Fruit fly (Drosophila melanogaster) whole organism, embryonic: ENCODE results near the gene ATPsynG.

Experiments
- BEAF-32 ChIP-seq: fragments of 200-800 bp; sonication (Bioruptor generic); optimal IDR thresholded peaks from 3 replicates; lab custom pipeline; 2017; ENCODE audit warnings: missing biosample characterization, missing genetic modification characterization, mild to moderate bottlenecking, moderate library complexity, missing genetic modification reagents
- CG10565 ChIP-seq: fragments of 200-800 bp; sonication (Bioruptor generic); optimal IDR thresholded peaks from 3 replicates; lab custom pipeline; 2016; ENCODE audit warnings: missing biosample characterization, mild to moderate bottlenecking, missing genetic modification characterization
- CG10654 ChIP-seq: fragments of 200-800 bp; sonication (Bioruptor generic); optimal IDR thresholded peaks from 2 replicates; lab custom pipeline; 2016; ENCODE audit warnings: missing biosample characterization, missing genetic modification characterization
- CG11085 ChIP-seq: fragments of 200-800 bp; sonication (Bioruptor generic); IDR thresholded peaks from 2 replicates; pipeline ENCODE4 v1.3.6; 2022; ENCODE audit warnings: missing biosample characterization, missing genetic modification characterization
- CG12659 ChIP-seq: fragments of 200-800 bp; sonication (Bioruptor generic); optimal IDR thresholded peaks from 3 replicates; lab custom pipeline; 2017; ENCODE audit warnings: mild to moderate bottlenecking, missing biosample characterization, missing genetic modification reagents, missing genetic modification characterization
- CG14710 ChIP-seq: fragments of 200-800 bp; sonication (Bioruptor generic); optimal IDR thresholded peaks from 3 replicates; lab custom pipeline; 2019; ENCODE audit warnings: missing biosample characterization, mild to moderate bottlenecking, missing genetic modification characterization, moderate library complexity
- CG1603 ChIP-seq: fragments of 200-800 bp; sonication (Bioruptor generic); optimal IDR thresholded peaks from 2 replicates; lab custom pipeline; 2019; ENCODE audit warnings: missing biosample characterization, mild to moderate bottlenecking, missing genetic modification characterization, moderate library complexity
- CG17802 ChIP-seq: fragments of 200-800 bp; sonication (Bioruptor generic); optimal IDR thresholded peaks from 2 replicates; lab custom pipeline; 2018; ENCODE audit warnings: missing biosample characterization, mild to moderate bottlenecking, missing genetic modification characterization, moderate library complexity
- CG18599 ChIP-seq: fragments of 200-800 bp; sonication (Bioruptor generic); optimal IDR thresholded peaks from 3 replicates; lab custom pipeline; 2017; ENCODE audit warnings: missing biosample characterization, missing genetic modification characterization, mild to moderate bottlenecking, moderate library complexity, missing genetic modification reagents
- CG18764 ChIP-seq: fragments of 200-800 bp; sonication (Bioruptor generic); optimal IDR thresholded peaks from 3 replicates; lab custom pipeline; 2016; ENCODE audit warnings: missing biosample characterization, missing genetic modification characterization
- CG2116 ChIP-seq: fragments of 200-800 bp; sonication (Bioruptor generic); optimal IDR thresholded peaks from 3 replicates; lab custom pipeline; 2018; ENCODE audit warnings: missing biosample characterization, mild to moderate bottlenecking, missing genetic modification characterization
- CG2120 ChIP-seq: fragments of 200-800 bp; sonication (Bioruptor generic); optimal IDR thresholded peaks from 3 replicates; lab custom pipeline; 2016; ENCODE audit warnings: missing biosample characterization, missing genetic modification characterization
- CG2129 ChIP-seq: fragments of 200-800 bp; sonication (Bioruptor generic); IDR thresholded peaks from 2 replicates; pipeline ENCODE4 v1.3.6; 2022; ENCODE audit warnings: missing biosample characterization, missing genetic modification characterization; ENCODE audit not compliant: partially characterized antibody
- CG2712 ChIP-seq: fragments of 200-800 bp; optimal IDR thresholded peaks from 3 replicates; lab custom pipeline; 2019; ENCODE audit warnings: missing biosample characterization, mild to moderate bottlenecking, missing genetic modification characterization, moderate library complexity
- CG2875 ChIP-seq: fragments of 200-800 bp; sonication (Bioruptor generic); optimal IDR thresholded peaks from 2 replicates; lab custom pipeline; 2017; ENCODE audit warnings: missing biosample characterization, mild to moderate bottlenecking, missing genetic modification characterization, missing genetic modification reagents
- CG30403 ChIP-seq: fragments of 200-800 bp; sonication (Bioruptor generic); optimal IDR thresholded peaks from 3 replicates; lab custom pipeline; 2016; ENCODE audit warnings: missing biosample characterization, missing genetic modification characterization
- CG32532 ChIP-seq: fragments of 200-800 bp; sonication (Bioruptor generic); IDR thresholded peaks from 2 replicates; pipeline ENCODE4 v1.3.6; 2022; ENCODE audit warnings: missing biosample characterization, missing genetic modification characterization
- CG33557 ChIP-seq: fragments of 200-800 bp; sonication (Bioruptor generic); optimal IDR thresholded peaks from 2 replicates; lab custom pipeline; 2019; ENCODE audit warnings: missing biosample characterization, mild to moderate bottlenecking, missing genetic modification characterization, moderate library complexity
- CG42726 ChIP-seq: fragments of 200-800 bp; sonication (Bioruptor generic); IDR thresholded peaks from 2 replicates; pipeline ENCODE4 v1.3.6; 2022; ENCODE audit warnings: missing biosample characterization, missing genetic modification characterization; ENCODE audit not compliant: partially characterized antibody
- CG4617 ChIP-seq: fragments of 200-800 bp; sonication (Bioruptor generic); optimal IDR thresholded peaks from 3 replicates; lab custom pipeline; 2016; ENCODE audit warnings: missing biosample characterization, missing genetic modification characterization, borderline replicate concordance
- CG6813 ChIP-seq: fragments of 200-800 bp; sonication (Bioruptor generic); optimal IDR thresholded peaks from 2 replicates; lab custom pipeline; 2017; ENCODE audit warnings: missing biosample characterization, missing genetic modification characterization, mild to moderate bottlenecking, moderate library complexity, missing genetic modification reagents
- CG6854 ChIP-seq: fragments of 200-800 bp; sonication (Bioruptor generic); optimal IDR thresholded peaks from 3 replicates; lab custom pipeline; 2017; ENCODE audit warnings: missing biosample characterization, mild to moderate bottlenecking, missing genetic modification characterization
- CG8388 ChIP-seq: fragments of 200-800 bp; sonication (Bioruptor generic); optimal IDR thresholded peaks from 2 replicates; lab custom pipeline; 2019; ENCODE audit warnings: missing biosample characterization, mild to moderate bottlenecking, missing genetic modification characterization, moderate library complexity
- CG8924 ChIP-seq: fragments of 200-800 bp; optimal IDR thresholded peaks from 3 replicates; lab custom pipeline; 2019; ENCODE audit warnings: missing biosample characterization, mild to moderate bottlenecking, missing genetic modification characterization, moderate library complexity
- Dll ChIP-seq: fragments of 200-800 bp; sonication (Bioruptor generic); IDR thresholded peaks from 4 replicates; pipeline ENCODE4 v1.3.6; 2022; ENCODE audit warnings: missing biosample characterization, missing genetic modification characterization; ENCODE audit not compliant: partially characterized antibody
- Doc3 ChIP-seq: fragments of 200-800 bp; sonication (Bioruptor generic); IDR thresholded peaks from 3 replicates; pipeline ENCODE4 v1.3.6; 2022; ENCODE audit warnings: missing biosample characterization, missing genetic modification characterization; ENCODE audit not compliant: partially characterized antibody
- Ets65A ChIP-seq: fragments of 200-800 bp; sonication (Bioruptor generic); peaks from one replicate; lab custom pipeline; 2016; ENCODE audit warnings: missing biosample characterization, missing genetic modification characterization
- Ets97D ChIP-seq: fragments of 200-800 bp; sonication (Bioruptor generic); optimal IDR thresholded peaks from 3 replicates; lab custom pipeline; 2016; ENCODE audit warnings: missing biosample characterization, missing genetic modification characterization
- Fer3 ChIP-seq: fragments of 200-800 bp; sonication (Bioruptor generic); optimal IDR thresholded peaks from 2 replicates; lab custom pipeline; 2018; ENCODE audit warnings: missing biosample characterization, mild to moderate bottlenecking, missing genetic modification characterization, moderate library complexity
- Kr ChIP-seq: fragments of 200-800 bp; sonication (Bioruptor generic); optimal IDR thresholded peaks from 2 replicates; lab custom pipeline; 2017; ENCODE audit warnings: missing biosample characterization, mild to moderate bottlenecking, missing genetic modification characterization
- Lhr ChIP-seq: fragments of 200-800 bp; sonication (Bioruptor generic); optimal IDR thresholded peaks from 3 replicates; lab custom pipeline; 2017; ENCODE audit warnings: mild to moderate bottlenecking, missing biosample characterization, missing genetic modification reagents, missing genetic modification characterization
- Lim3 ChIP-seq: fragments of 200-800 bp; sonication (Bioruptor generic); IDR thresholded peaks from 2 replicates; pipeline ENCODE4 v1.3.6; 2022; ENCODE audit warnings: missing biosample characterization, missing genetic modification characterization
- MESR4 ChIP-seq: fragments of 200-800 bp; sonication (Bioruptor generic); optimal IDR thresholded peaks from 2 replicates; lab custom pipeline; 2018; ENCODE audit warnings: missing biosample characterization, mild to moderate bottlenecking, missing genetic modification characterization, moderate library complexity
- Med ChIP-seq: fragments of 200-800 bp; sonication (Bioruptor generic); peaks from one replicate; lab custom pipeline; 2016; ENCODE audit warnings: missing biosample characterization, missing genetic modification characterization, mild to moderate bottlenecking, inconsistent platforms, moderate library complexity
- Myb ChIP-seq: fragments of 200-800 bp; sonication (Bioruptor generic); optimal IDR thresholded peaks from 2 replicates; lab custom pipeline; 2016; ENCODE audit warnings: missing biosample characterization, missing genetic modification characterization
- Nf-YC ChIP-seq: fragments of 200-800 bp; optimal IDR thresholded peaks from 3 replicates; lab custom pipeline; 2019; ENCODE audit warnings: missing biosample characterization, mild to moderate bottlenecking, missing genetic modification characterization, moderate library complexity
- Scr ChIP-seq: fragments of 200-800 bp; sonication (Bioruptor generic); IDR thresholded peaks from 2 replicates; pipeline ENCODE4 v1.3.6; 2022; ENCODE audit warnings: missing biosample characterization, missing genetic modification characterization; ENCODE audit not compliant: partially characterized antibody
- dysf ChIP-seq: fragments of 200-800 bp; sonication (Bioruptor generic); IDR thresholded peaks from 3 replicates; pipeline ENCODE4 v1.3.6; 2022; ENCODE audit warnings: missing biosample characterization, missing genetic modification characterization
- eyg ChIP-seq: fragments of 200-800 bp; sonication (Bioruptor generic); optimal IDR thresholded peaks from 3 replicates; lab custom pipeline; 2016; ENCODE audit warnings: missing biosample characterization, missing genetic modification characterization
- hb ChIP-seq: fragments of 200-800 bp; sonication (Bioruptor generic); IDR thresholded peaks from 3 replicates; pipeline ENCODE4 v1.3.6; 2022; ENCODE audit warnings: missing biosample characterization, missing genetic modification characterization; ENCODE audit not compliant: partially characterized antibody
- knrl ChIP-seq: fragments of 200-800 bp; sonication (Bioruptor generic); IDR thresholded peaks from 3 replicates; pipeline ENCODE4 v1.3.6; 2022; ENCODE audit warnings: missing biosample characterization, missing genetic modification characterization; ENCODE audit not compliant: partially characterized antibody
- nom ChIP-seq: fragments of 200-800 bp; sonication (Bioruptor generic); optimal IDR thresholded peaks from 2 replicates; lab custom pipeline; 2017; ENCODE audit warnings: missing biosample characterization, missing genetic modification characterization, mild to moderate bottlenecking, moderate library complexity, missing genetic modification reagents
- pzg ChIP-seq: fragments of 200-800 bp; sonication (Bioruptor generic); optimal IDR thresholded peaks from 3 replicates; lab custom pipeline; 2018; ENCODE audit warnings: missing biosample characterization, mild to moderate bottlenecking, missing genetic modification characterization, moderate library complexity
- row ChIP-seq: fragments of 200-800 bp; sonication (Bioruptor generic); IDR thresholded peaks from 3 replicates; pipeline ENCODE4 v1.3.6; 2022; ENCODE audit warnings: missing biosample characterization, missing genetic modification characterization
- scrt ChIP-seq: fragments of 200-800 bp; sonication (Bioruptor generic); optimal IDR thresholded peaks from 2 replicates; lab custom pipeline; 2018; ENCODE audit warnings: missing biosample characterization, mild to moderate bottlenecking, missing genetic modification characterization, moderate library complexity
- so ChIP-seq: fragments of 200-800 bp; sonication (Bioruptor generic); IDR thresholded peaks from 3 replicates; pipeline ENCODE4 v1.3.6; 2022; ENCODE audit warnings: missing biosample characterization, missing genetic modification characterization
- ssp ChIP-seq: fragments of 200-800 bp; sonication (Bioruptor generic); IDR thresholded peaks from 2 replicates; pipeline ENCODE4 v1.3.6; 2022; ENCODE audit warnings: missing biosample characterization, missing genetic modification characterization
- trem ChIP-seq: fragments of 200-800 bp; optimal IDR thresholded peaks from 3 replicates; lab custom pipeline; 2019; ENCODE audit warnings: missing biosample characterization, mild to moderate bottlenecking, missing genetic modification characterization, moderate library complexity
- zfh1 ChIP-seq: fragments of 200-800 bp; sonication (Bioruptor generic); IDR thresholded peaks from 3 replicates; pipeline ENCODE4 v1.3.6; 2022; ENCODE audit warnings: missing biosample characterization, missing genetic modification characterization

ATPsynG gene

dm6 chr2L:10970134-10970533, 6.1 kb downstream of the ATPsynG start, which contains the start of the genes Tmem214 and YL-1 (continued):
- TF ChIP-seq hb (GFP tag; lab: Robert Waterston, UW) (no peak), pzg (GFP tag; lab: Kevin White, UChicago) (peak; percentile 77), row (GFP tag; lab: Robert Waterston, UW) (peak; percentile 44; the same call in 2 of the 3 replicates), CG30403 (peak; percentile 15), CG17802 (tag; lab: Kevin White, UChicago) (no peak), CG12659 (GFP tag; lab: Kevin White, UChicago) (peak; percentile 76), Scr (GFP tag; lab: Robert Waterston, UW) (peak; percentile 69), BEAF-32 (GFP tag; lab: Kevin White, UChicago) (peak; percentile 79), so (GFP tag; lab: Robert Waterston, UW) (no peak), nom (no peak), eyg (GFP tag; lab: Kevin White, UChicago) (no peak), CG32532 (GFP tag; lab: Robert Waterston, UW) (no peak), CG2116 (GFP tag; lab: Kevin White, UChicago) (peak; percentile 45), knrl (GFP tag; lab: Robert Waterston, UW) (peak; percentile 68), CG10654 (GFP tag; lab: Kevin White, UChicago) (no peak), CG4617 (GFP tag; lab: Kevin White, UChicago) (peak; percentile 95), CG2712 (tag; lab: Kevin White, UChicago) (peak; percentile 44), CG14710 (tag; lab: Kevin White, UChicago) (peak; percentile 64), CG18599 (GFP tag; lab: Kevin White, UChicago) (no peak), CG18764 (no peak), CG33557 (no peak), dysf (GFP tag; lab: Robert Waterston, UW) (no peak), CG1603 (tag; lab: Kevin White, UChicago) (peak; percentile 38), CG8388 (GFP tag; lab: Kevin White, UChicago) (no peak), Ets65A (GFP tag; lab: Kevin White, UChicago) (peak; percentile 86), Lim3 (no peak), Nf-YC (tag; lab: Kevin White, UChicago) (peak; percentile 44), CG11085 (no peak), MESR4 (GFP tag; lab: Kevin White, UChicago) (peak; percentile 22), CG2875 (no peak), scrt (GFP tag; lab: Kevin White, UChicago) (peak; percentile 93), CG2129 (GFP tag; lab: Robert Waterston, UW) (no peak), trem (tag; lab: Kevin White, UChicago) (peak; percentile 78), Ets97D (GFP tag; lab: Kevin White, UChicago) (peak; percentile 41), CG10565 (GFP tag; lab: Kevin White, UChicago) (no peak), Fer3 (tag; lab: Kevin White, UChicago) (no peak), Kr (GFP tag; lab: Kevin White, UChicago) (no peak), CG42726 (GFP tag; lab: Robert Waterston, UW) (0 out of 2 replicates have a peak, but pooled peaks have one; percentile 6), CG6854 (GFP tag; lab: Kevin White, UChicago) (no peak), zfh1 (GFP tag; lab: Robert Waterston, UW) (no peak), CG6813 (no peak), Dll (peak; percentile 62; the same call in 1 of the 4 replicates), Med (GFP tag; lab: Kevin White, UChicago) (peak; percentile 61), Doc3 (GFP tag; lab: Robert Waterston, UW) (no peak; the same call in 2 of the 3 replicates), CG2120 (GFP tag; lab: Kevin White, UChicago) (peak; percentile 6), Lhr (GFP tag; lab: Kevin White, UChicago) (peak; percentile 43), ssp (no peak), CG8924 (tag; lab: Kevin White, UChicago) (peak; percentile 39), Myb (GFP tag; lab: Kevin White, UChicago) (peak; percentile 23)
